Worm (Caenorhabditis elegans) whole organism, midembryonic: ENCODE measurements around the gene F39D8.3.

ENCODE experiments used
- T22C8.4 ChIP-seq: fragments of 200-800 bp; sonication (Bioruptor generic); IDR thresholded peaks from 2 replicates; pipeline ENCODE4 v1.3.6; 2022; ENCODE audit warnings: missing genetic modification characterization, missing compliant biosample characterization
- cog-1 ChIP-seq: sonication (generic microtip); optimal IDR thresholded peaks from 2 replicates; lab custom pipeline; 2016; ENCODE audit warnings: missing genetic modification characterization, missing compliant biosample characterization
- flt-1 ChIP-seq: fragments of 200-800 bp; sonication (Bioruptor generic); IDR thresholded peaks from 2 replicates; pipeline ENCODE4 v1.3.6; 2022; ENCODE audit warnings: missing genetic modification characterization, missing compliant biosample characterization
- klf-2 ChIP-seq: fragments of 200-800 bp; sonication (Bioruptor generic); conservative IDR thresholded peaks from 2 replicates; pipeline ENCODE4 v1.3.6; 2022; ENCODE audit warnings: missing genetic modification reagents, missing genetic modification characterization, missing compliant biosample characterization
- med-1 ChIP-seq: sonication (generic microtip); optimal IDR thresholded peaks from 2 replicates; lab custom pipeline; 2017; ENCODE audit warnings: missing genetic modification characterization, mild to moderate bottlenecking, missing compliant biosample characterization, antibody characterized with exemption, missing genetic modification reagents; ENCODE audit not compliant: insufficient read depth
- ref-1 ChIP-seq: fragments of 200-800 bp; sonication (Bioruptor generic); conservative IDR thresholded peaks from 2 replicates; pipeline ENCODE4 v1.3.6; 2022; ENCODE audit warnings: missing genetic modification reagents, missing genetic modification characterization, missing compliant biosample characterization
- tab-1 ChIP-seq: fragments of 200-800 bp; sonication (Bioruptor generic); IDR thresholded peaks from 2 replicates; pipeline ENCODE4 v1.3.6; 2022; ENCODE audit warnings: missing genetic modification characterization, missing compliant biosample characterization
- ztf-23 ChIP-seq: fragments of 200-800 bp; sonication (Bioruptor generic); IDR thresholded peaks from 2 replicates; pipeline ENCODE4 v1.3.6; 2022; ENCODE audit warnings: missing genetic modification reagents, missing genetic modification characterization, missing compliant biosample characterization
- ztf-29 ChIP-seq: fragments of 200-800 bp; sonication (Bioruptor generic); IDR thresholded peaks from 2 replicates; pipeline ENCODE4 v1.3.6; 2022; ENCODE audit warnings: missing genetic modification reagents, missing genetic modification characterization, missing compliant biosample characterization

F39D8.3 gene

ce11 chrX:15408577-15408976, 12.2 kb upstream of the F39D8.3 start:
- TF ChIP-seq ref-1 (GFP tag; lab: Robert Waterston, UW) (no peak), med-1 (GFP tag; lab: Kevin White, UChicago) (no peak), tab-1 (GFP tag; lab: Robert Waterston, UW) (no peak), klf-2 (GFP tag; lab: Robert Waterston, UW) (no peak), ztf-29 (GFP tag; lab: Robert Waterston, UW) (no peak), cog-1 (tag; lab: Kevin White, UChicago) (no peak), T22C8.4 (GFP tag; lab: Robert Waterston, UW) (no peak)

- TF ChIP-seq cog-1 (tag; lab: Kevin White, UChicago) (no peak), ztf-23 (GFP tag; lab: Robert Waterston, UW) (no peak), med-1 (GFP tag; lab: Kevin White, UChicago) (no peak), flt-1 (GFP tag; lab: Robert Waterston, UW) (no peak), tab-1 (GFP tag; lab: Robert Waterston, UW) (no peak), ref-1 (GFP tag; lab: Robert Waterston, UW) (no peak), ztf-29 (GFP tag; lab: Robert Waterston, UW) (no peak), klf-2 (GFP tag; lab: Robert Waterston, UW) (no peak), T22C8.4 (GFP tag; lab: Robert Waterston, UW) (no peak)
Observed at ce11 chrX:15415226-15415625, 5.5 kb upstream of the F39D8.3 start, which contains the start of gene pqn-36. pqn-36 (minus strand) TSS chrX:15415493.

- no peak for TF ChIP-seq klf-2 (GFP tag; lab: Robert Waterston, UW)
- no peak for TF ChIP-seq ztf-23 (GFP tag; lab: Robert Waterston, UW)
- no peak for TF ChIP-seq T22C8.4 (GFP tag; lab: Robert Waterston, UW)
- TF ChIP-seq ztf-29 (GFP tag; lab: Robert Waterston, UW), result no peak
Observed at ce11 chrX:15423708-15424423, 3.1 kb downstream of the F39D8.3 start.

- TF ChIP-seq ztf-23 (GFP tag; lab: Robert Waterston, UW) (no peak), T22C8.4 (GFP tag; lab: Robert Waterston, UW) (no peak), ztf-29 (GFP tag; lab: Robert Waterston, UW) (no peak), tab-1 (GFP tag; lab: Robert Waterston, UW) (no peak)
Observed at ce11 chrX:15427931-15428330, 7.2 kb downstream of the F39D8.3 start, which contains the start of gene nas-13. nas-13 (minus strand) TSS chrX:15428253.

ce11 chrX:15430983-15431382, 10.2 kb downstream of the F39D8.3 start, which contains the start of gene blos-8:
blos-8 (minus strand) TSS chrX:15431198.
- TF ChIP-seq med-1 (GFP tag; lab: Kevin White, UChicago) (no peak), ref-1 (GFP tag; lab: Robert Waterston, UW) (no peak), T22C8.4 (GFP tag; lab: Robert Waterston, UW) (peak; percentile 64; the same call in 1 of the 2 replicates), klf-2 (GFP tag; lab: Robert Waterston, UW) (no peak), flt-1 (GFP tag; lab: Robert Waterston, UW) (no peak), tab-1 (GFP tag; lab: Robert Waterston, UW) (no peak), ztf-23 (GFP tag; lab: Robert Waterston, UW) (no peak), cog-1 (tag; lab: Kevin White, UChicago) (no peak), ztf-29 (GFP tag; lab: Robert Waterston, UW) (no peak)

- no peak for TF ChIP-seq ztf-29 (GFP tag; lab: Robert Waterston, UW)
- TF ChIP-seq T22C8.4 (GFP tag; lab: Robert Waterston, UW), result no peak
- TF ChIP-seq med-1 (GFP tag; lab: Kevin White, UChicago), result no peak
- no peak for TF ChIP-seq flt-1 (GFP tag; lab: Robert Waterston, UW)
- no peak for TF ChIP-seq cog-1 (tag; lab: Kevin White, UChicago)
- TF ChIP-seq klf-2 (GFP tag; lab: Robert Waterston, UW), result no peak
- no peak for TF ChIP-seq ref-1 (GFP tag; lab: Robert Waterston, UW)
- no peak for TF ChIP-seq tab-1 (GFP tag; lab: Robert Waterston, UW)
- no peak for TF ChIP-seq ztf-23 (GFP tag; lab: Robert Waterston, UW)
Observed at ce11 chrX:15433487-15433886, 12.7 kb downstream of the F39D8.3 start, which contains the start of gene flp-32. flp-32 (plus strand) TSS chrX:15433787.

- TF ChIP-seq ref-1 (GFP tag; lab: Robert Waterston, UW), result no peak
- no peak for TF ChIP-seq ztf-29 (GFP tag; lab: Robert Waterston, UW)
- TF ChIP-seq cog-1 (tag; lab: Kevin White, UChicago), result no peak
- no peak for TF ChIP-seq T22C8.4 (GFP tag; lab: Robert Waterston, UW)
- TF ChIP-seq med-1 (GFP tag; lab: Kevin White, UChicago), result no peak
- TF ChIP-seq ztf-23 (GFP tag; lab: Robert Waterston, UW), result no peak
- TF ChIP-seq klf-2 (GFP tag; lab: Robert Waterston, UW), result no peak
- no peak for TF ChIP-seq tab-1 (GFP tag; lab: Robert Waterston, UW)
- TF ChIP-seq flt-1 (GFP tag; lab: Robert Waterston, UW), result no peak
Observed at ce11 chrX:15434922-15435321, 14.2 kb downstream of the F39D8.3 start.

- no peak for TF ChIP-seq tab-1 (GFP tag; lab: Robert Waterston, UW)
- no peak for TF ChIP-seq ztf-23 (GFP tag; lab: Robert Waterston, UW)
- TF ChIP-seq flt-1 (GFP tag; lab: Robert Waterston, UW), result no peak
- no peak for TF ChIP-seq klf-2 (GFP tag; lab: Robert Waterston, UW)
- no peak for TF ChIP-seq ref-1 (GFP tag; lab: Robert Waterston, UW)
- no peak for TF ChIP-seq ztf-29 (GFP tag; lab: Robert Waterston, UW)
Observed at ce11 chrX:15438768-15439167, 18.0 kb downstream of the F39D8.3 start.
